Fruit fly (Drosophila melanogaster) whole organism, wandering third instar larva: Measurements from ENCODE around the gene CG46459.

Source experiments
- Abd-B ChIP-seq: fragments of >200 bp; optimal IDR thresholded peaks from 2 replicates; lab custom pipeline; 2017; ENCODE audit warnings: missing biosample characterization, missing genetic modification characterization
- CG32264 ChIP-seq: fragments of 200-800 bp; sonication (Bioruptor generic); optimal IDR thresholded peaks from 2 replicates; lab custom pipeline; 2016; ENCODE audit warnings: missing biosample characterization, missing genetic modification characterization
- CG9705 ChIP-seq: fragments of 200-800 bp; sonication (Bioruptor generic); optimal IDR thresholded peaks from 2 replicates; lab custom pipeline; 2018; ENCODE audit warnings: missing biosample characterization, mild to moderate bottlenecking, missing genetic modification characterization
- CrebA ChIP-seq: fragments of 200-800 bp; sonication (Bioruptor generic); optimal IDR thresholded peaks from 2 replicates; lab custom pipeline; 2016; ENCODE audit warnings: missing biosample characterization, mild to moderate bottlenecking, missing genetic modification characterization, borderline replicate concordance
- Dif ChIP-seq: fragments of 200-275, 200-300 bp; sonication (Bioruptor generic); optimal IDR thresholded peaks from 2 replicates; lab custom pipeline; 2018; ENCODE audit warnings: missing biosample characterization, missing genetic modification characterization; ENCODE audit not compliant: partially characterized antibody
- GATAd ChIP-seq: sonication (Bioruptor generic); optimal IDR thresholded peaks from 2 replicates; lab custom pipeline; 2016; ENCODE audit warnings: missing biosample characterization, missing genetic modification characterization
- HLH106 ChIP-seq: fragments of 200-800 bp; optimal IDR thresholded peaks from 3 replicates; lab custom pipeline; 2019; ENCODE audit warnings: missing biosample characterization, mild to moderate bottlenecking, missing genetic modification characterization, moderate library complexity
- Hnf4 ChIP-seq: fragments of 200-800 bp; sonication (Bioruptor generic); optimal IDR thresholded peaks from 2 replicates; lab custom pipeline; 2016; ENCODE audit warnings: missing biosample characterization, mild to moderate bottlenecking, missing genetic modification characterization
- Hr78 ChIP-seq: fragments of >200 bp; optimal IDR thresholded peaks from 2 replicates; lab custom pipeline; 2017; ENCODE audit warnings: missing biosample characterization, missing genetic modification characterization
- Jra ChIP-seq: sonication (Bioruptor generic); optimal IDR thresholded peaks from 2 replicates; lab custom pipeline; 2016; ENCODE audit warnings: missing biosample characterization, missing genetic modification characterization
- Mio ChIP-seq: sonication (Bioruptor generic); optimal IDR thresholded peaks from 2 replicates; lab custom pipeline; 2016; ENCODE audit warnings: missing biosample characterization, missing genetic modification characterization
- N ChIP-seq: fragments of >200 bp; optimal IDR thresholded peaks from 2 replicates; lab custom pipeline; 2018; ENCODE audit warnings: missing biosample characterization, missing external identifiers, missing genetic modification characterization
- OdsH ChIP-seq: fragments of 200-800 bp; sonication (Bioruptor generic); optimal IDR thresholded peaks from 2 replicates; lab custom pipeline; 2016; ENCODE audit warnings: missing biosample characterization, mild to moderate bottlenecking, missing genetic modification characterization
- Rel ChIP-seq, 2 experiments: fragments of 200-800 bp; sonication (Bioruptor generic) in 1 of 2; optimal IDR thresholded peaks; 2 replicates in 1 of 2; 3 replicates in 1 of 2; lab custom pipeline; 2016 to 2019; ENCODE audit warnings: mild to moderate bottlenecking in 2 of 2, missing biosample characterization in 2 of 2, missing genetic modification characterization in 2 of 2, moderate library complexity in 1 of 2
- Sp1 ChIP-seq: fragments of 200-800 bp; sonication (Bioruptor generic); optimal IDR thresholded peaks from 3 replicates; lab custom pipeline; 2019; ENCODE audit warnings: missing biosample characterization, mild to moderate bottlenecking, missing genetic modification characterization, moderate library complexity
- Vsx2 ChIP-seq: fragments of 200-300, 225-300 bp; sonication (Bioruptor generic); optimal IDR thresholded peaks from 2 replicates; lab custom pipeline; 2018; ENCODE audit warnings: missing biosample characterization, missing genetic modification characterization; ENCODE audit not compliant: partially characterized antibody
- br ChIP-seq: fragments of 200-800 bp; sonication (Bioruptor generic); optimal IDR thresholded peaks from 2 replicates; lab custom pipeline; 2016; ENCODE audit warnings: missing biosample characterization, missing genetic modification characterization
- brk ChIP-seq: fragments of 200-800 bp; sonication (Bioruptor generic); optimal IDR thresholded peaks from 2 replicates; lab custom pipeline; 2016; ENCODE audit warnings: missing biosample characterization, mild to moderate bottlenecking, missing genetic modification characterization
- dl ChIP-seq, 2 experiments: fragments of 175-275, 200-275 bp in 1 of 2; fragments of 200-275 bp in 1 of 2; sonication (Bioruptor generic); optimal IDR thresholded peaks; lab custom pipeline; 2018; ENCODE audit warnings: mild to moderate bottlenecking in 2 of 2, missing biosample characterization in 2 of 2, missing genetic modification characterization in 2 of 2, moderate library complexity in 2 of 2; ENCODE audit not compliant: partially characterized antibody in 2 of 2, insufficient read depth in 1 of 2
- dmrt93B ChIP-seq: fragments of 200-800 bp; sonication (Bioruptor generic); optimal IDR thresholded peaks from 2 replicates; lab custom pipeline; 2018; ENCODE audit warnings: missing biosample characterization, mild to moderate bottlenecking, missing genetic modification characterization
- dsf ChIP-seq: sonication (Bioruptor generic); optimal IDR thresholded peaks from 2 replicates; lab custom pipeline; 2016; ENCODE audit warnings: missing biosample characterization, missing genetic modification characterization, borderline replicate concordance
- ey ChIP-seq: fragments of 200-800 bp; sonication (Bioruptor generic); optimal IDR thresholded peaks from 2 replicates; lab custom pipeline; 2016; ENCODE audit warnings: missing biosample characterization, missing genetic modification characterization
- foxo ChIP-seq, 2 experiments: fragments of 200-800 bp; sonication (Bioruptor generic); optimal IDR thresholded peaks; 2 replicates in 1 of 2; 3 replicates in 1 of 2; lab custom pipeline; 2016 to 2017; ENCODE audit warnings: missing biosample characterization in 2 of 2, missing genetic modification characterization in 2 of 2
- fru ChIP-seq: fragments of 200-800 bp; sonication (Bioruptor generic); optimal IDR thresholded peaks from 3 replicates; lab custom pipeline; 2016; ENCODE audit warnings: missing biosample characterization, mild to moderate bottlenecking, missing genetic modification characterization
- h ChIP-seq: fragments of 200-800 bp; sonication (Bioruptor generic); optimal IDR thresholded peaks from 3 replicates; lab custom pipeline; 2016; ENCODE audit warnings: missing biosample characterization, mild to moderate bottlenecking, missing genetic modification characterization
- jim ChIP-seq: fragments of 175-275, 200-325 bp; sonication (Bioruptor generic); optimal IDR thresholded peaks from 2 replicates; lab custom pipeline; 2016; ENCODE audit warnings: missing biosample characterization, mild to moderate bottlenecking, missing genetic modification characterization
- pan ChIP-seq: fragments of >200 bp; optimal IDR thresholded peaks from 2 replicates; lab custom pipeline; 2017
- psq ChIP-seq: fragments of 200-800 bp; sonication (Bioruptor generic); optimal IDR thresholded peaks from 3 replicates; lab custom pipeline; 2017; ENCODE audit warnings: missing biosample characterization, mild to moderate bottlenecking, missing genetic modification characterization, moderate library complexity
- rgr ChIP-seq: fragments of 200-800 bp; sonication (Bioruptor generic); optimal IDR thresholded peaks from 3 replicates; lab custom pipeline; 2016; ENCODE audit warnings: missing biosample characterization, mild to moderate bottlenecking, missing genetic modification characterization
- sage ChIP-seq: fragments of 200-800 bp; sonication (Bioruptor generic); optimal IDR thresholded peaks from 2 replicates; lab custom pipeline; 2016; ENCODE audit warnings: missing biosample characterization, mild to moderate bottlenecking, missing genetic modification characterization
- sv ChIP-seq: fragments of 200-800 bp; sonication (Bioruptor generic); optimal IDR thresholded peaks from 3 replicates; lab custom pipeline; 2016; ENCODE audit warnings: missing biosample characterization, missing genetic modification characterization
- tai ChIP-seq: sonication (Bioruptor generic); optimal IDR thresholded peaks from 2 replicates; lab custom pipeline; 2016; ENCODE audit warnings: missing biosample characterization, missing genetic modification characterization
- usp ChIP-seq: fragments of >200 bp; optimal IDR thresholded peaks from 2 replicates; lab custom pipeline; 2017; ENCODE audit warnings: missing biosample characterization, missing genetic modification characterization
- woc ChIP-seq: sonication (Bioruptor generic); optimal IDR thresholded peaks from 2 replicates; lab custom pipeline; 2016; ENCODE audit warnings: missing biosample characterization, mild to moderate bottlenecking, missing genetic modification characterization

The CG46459 gene

dm6 chr3R:10679911-10680310 lies 16.5 kb upstream of the CG46459 start:
- TF ChIP-seq sage (GFP tag; lab: Kevin White, UChicago) (no peak), CG32264 (GFP tag; lab: Kevin White, UChicago) (no peak), Hr78 (GFP tag; lab: Kevin White, UChicago) (no peak), h (no peak), usp (GFP tag; lab: Kevin White, UChicago) (no peak), fru (GFP tag; lab: Kevin White, UChicago) (no peak), foxo (GFP tag; optimal IDR thresholded peaks at IDR 0.05; lab: Kevin White, UChicago) (no peak), brk (GFP tag; lab: Kevin White, UChicago) (no peak), woc (GFP tag; lab: Kevin White, UChicago) (no peak), CG9705 (GFP tag; lab: Kevin White, UChicago) (no peak), Rel (GFP tag; optimal IDR thresholded peaks at IDR 0.05; lab: Kevin White, UChicago) (no peak), Rel (tag; optimal IDR thresholded peaks at IDR 0.05; lab: Kevin White, UChicago) (no peak), sv (GFP tag; lab: Kevin White, UChicago) (no peak), Sp1 (GFP tag; lab: Kevin White, UChicago) (no peak), N (GFP tag; lab: Kevin White, UChicago) (no peak), HLH106 (tag; lab: Kevin White, UChicago) (no peak), GATAd (GFP tag; lab: Kevin White, UChicago) (no peak), Dif (no peak), CrebA (no peak), dl (GFP tag; optimal IDR thresholded peaks at IDR 0.05; lab: Kevin White, UChicago; ENCODE audit: insufficient read depth in 1 of 2, partially characterized antibody in 2 of 2) (no peak), br (GFP tag; lab: Kevin White, UChicago) (no peak)

dm6 chr3R:10680825-10681681 lies 15.4 kb upstream of the CG46459 start, which contains the start of gene Phyhd1:
TSS of gene Phyhd1 (minus strand) at chr3R:10680925.
- peak; percentile 87 for TF ChIP-seq ey (GFP tag; lab: Kevin White, UChicago)
- peak; percentile 68 for TF ChIP-seq Mio
- TF ChIP-seq CrebA, result peak; percentile 32
- TF ChIP-seq rgr (GFP tag; lab: Kevin White, UChicago), result peak; percentile 89
- peak; percentile 36 to 88 for TF ChIP-seq foxo (GFP tag; optimal IDR thresholded peaks at IDR 0.05; lab: Kevin White, UChicago)
- TF ChIP-seq h, result peak; percentile 90
- TF ChIP-seq dmrt93B (GFP tag; lab: Kevin White, UChicago), result peak; percentile 55
- TF ChIP-seq br (GFP tag; lab: Kevin White, UChicago), result peak; percentile 90
- TF ChIP-seq tai (GFP tag; lab: Kevin White, UChicago), result peak; percentile 36
- no peak for TF ChIP-seq pan
- peak; percentile 72 for TF ChIP-seq psq
- TF ChIP-seq Hnf4 (GFP tag; lab: Kevin White, UChicago), result peak; percentile 78
- peak; percentile 65 for TF ChIP-seq Rel (GFP tag; optimal IDR thresholded peaks at IDR 0.05; lab: Kevin White, UChicago)
- TF ChIP-seq Rel (tag; optimal IDR thresholded peaks at IDR 0.05; lab: Kevin White, UChicago), result no peak
- no peak for TF ChIP-seq Hr78 (GFP tag; lab: Kevin White, UChicago)
- no peak for TF ChIP-seq Jra (GFP tag; lab: Kevin White, UChicago)
- no peak for TF ChIP-seq dsf (GFP tag; lab: Kevin White, UChicago)
- peak; percentile 81 for TF ChIP-seq CG32264 (GFP tag; lab: Kevin White, UChicago)
- TF ChIP-seq fru (GFP tag; lab: Kevin White, UChicago), result peak; percentile 87
- no peak for TF ChIP-seq Vsx2 (GFP tag; lab: Kevin White, UChicago)
- peak; percentile 41 for TF ChIP-seq Sp1 (GFP tag; lab: Kevin White, UChicago)
- TF ChIP-seq sage (GFP tag; lab: Kevin White, UChicago), result peak; percentile 52
- TF ChIP-seq Abd-B (GFP tag; lab: Kevin White, UChicago), result no peak
- TF ChIP-seq sv (GFP tag; lab: Kevin White, UChicago), result peak; percentile 93
- TF ChIP-seq CG9705 (GFP tag; lab: Kevin White, UChicago), result no peak
- peak; percentile 29 for TF ChIP-seq brk (GFP tag; lab: Kevin White, UChicago)
- no peak for TF ChIP-seq jim
- TF ChIP-seq HLH106 (tag; lab: Kevin White, UChicago), result peak; percentile 60
- peak; percentile 77 for TF ChIP-seq woc (GFP tag; lab: Kevin White, UChicago)
- peak; percentile 91 for TF ChIP-seq OdsH (GFP tag; lab: Kevin White, UChicago)
